Worm (Caenorhabditis elegans): Measurements from ENCODE around the gene B0024.4.
A peak's percentile ranks its signal among the peaks of the same experiment; 100 is the strongest.

B0024.4 gene

DNA sequence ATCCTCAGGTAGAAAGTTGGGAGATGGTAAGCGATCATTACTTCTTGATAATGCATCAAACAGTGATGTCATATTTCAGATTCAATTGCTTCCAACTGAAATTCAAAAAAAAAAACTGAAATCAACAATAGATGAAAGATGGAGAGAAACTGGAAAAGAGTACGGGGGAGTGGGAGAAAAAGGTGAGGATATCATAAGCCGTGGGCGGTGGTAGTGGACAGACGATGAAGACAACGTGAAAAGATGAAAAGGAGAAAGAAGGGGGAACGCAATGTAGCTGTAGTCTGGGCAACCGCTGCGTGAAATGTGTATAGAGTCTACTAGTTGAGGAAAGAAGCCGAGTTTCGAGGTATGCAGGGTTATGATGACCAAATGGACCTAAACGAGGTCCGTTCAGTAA lies 10.1 kb downstream of the B0024.4 start, which contains the start of gene che-12:
Gene che-12, minus strand, starts transcription at position 101 of the 400 bp plus-strand sequence.
- TF ChIP-seq elt-1 (tag; optimal IDR thresholded peaks at IDR 0.05) (no peak), aly-2 (tag; optimal IDR thresholded peaks at IDR 0.05) (no peak), zag-1 (tag; optimal IDR thresholded peaks at IDR 0.05) (no peak)

DNA sequence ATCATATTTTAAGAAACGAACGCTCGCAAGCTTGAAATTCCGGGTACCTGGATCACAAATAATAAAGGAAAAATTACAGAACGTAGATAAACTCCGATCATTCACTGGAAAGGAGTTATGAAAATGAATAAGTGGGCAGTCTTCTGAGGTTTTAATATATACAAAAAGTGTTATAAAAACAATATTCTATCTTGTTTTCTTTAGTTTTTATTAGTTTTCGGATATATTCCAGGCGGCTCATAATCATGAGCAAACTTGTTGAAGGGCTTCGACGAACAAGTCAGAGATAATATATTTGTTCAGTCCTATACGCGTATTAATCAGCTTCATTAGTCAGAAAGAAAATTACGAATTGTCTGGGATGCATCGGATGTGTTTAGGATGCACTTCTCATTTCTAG lies 16.8 kb downstream of the B0024.4 start, which contains the start of gene gcy-6:
Gene gcy-6, minus strand, starts transcription at position 101 of the 400 bp plus-strand sequence.
- no peak for TF ChIP-seq skn-1 (tag; optimal IDR thresholded peaks at IDR 0.05)
- TF ChIP-seq lsy-2 (tag; optimal IDR thresholded peaks at IDR 0.05), result no peak
- no peak for TF ChIP-seq egl-27 (tag; optimal IDR thresholded peaks at IDR 0.05)
- TF ChIP-seq F13H6.1 (tag; optimal IDR thresholded peaks at IDR 0.05), result no peak

DNA sequence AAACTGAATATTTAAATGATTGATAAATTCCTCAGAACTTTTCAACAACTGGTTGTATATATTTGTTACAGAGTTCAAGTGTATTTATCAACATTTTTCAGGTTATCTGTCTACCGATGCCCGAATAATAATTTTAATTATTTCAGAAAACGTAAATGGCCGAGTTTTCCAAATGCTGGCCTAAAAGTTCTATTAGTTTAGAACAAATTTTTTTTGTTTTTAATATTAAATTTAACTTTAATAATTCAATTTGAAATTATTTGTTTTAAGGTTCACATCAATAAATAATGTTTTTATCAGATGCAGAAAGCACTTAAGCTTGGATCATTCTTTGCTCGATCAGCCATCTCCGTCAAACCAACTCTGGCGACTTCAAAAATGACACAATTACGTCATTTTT lies 17.2 kb downstream of the B0024.4 start, which contains the start of gene trx-2:
Gene trx-2, plus strand, starts transcription at position 301 of the 400 bp plus-strand sequence.
- TF ChIP-seq ceh-82 (tag; optimal IDR thresholded peaks at IDR 0.05), result no peak
- TF ChIP-seq lin-13 (GFP tag; optimal IDR thresholded peaks at IDR 0.05), result no peak
- no peak for TF ChIP-seq snpc-4 (tag; optimal IDR thresholded peaks at IDR 0.05)
- TF ChIP-seq nhr-10 (tag; optimal IDR thresholded peaks at IDR 0.05), result no peak
- TF ChIP-seq crh-2 (tag; optimal IDR thresholded peaks at IDR 0.05), result no peak
- no peak for TF ChIP-seq lin-39 (tag; optimal IDR thresholded peaks at IDR 0.05)
- TF ChIP-seq zag-1 (tag; optimal IDR thresholded peaks at IDR 0.05), result no peak
- no peak for TF ChIP-seq nhr-12 (tag; optimal IDR thresholded peaks at IDR 0.05)
- TF ChIP-seq nhr-129 (tag; optimal IDR thresholded peaks at IDR 0.05), result no peak
- no peak for TF ChIP-seq ztf-1 (GFP tag; conservative IDR thresholded peaks at IDR 0.05)
- TF ChIP-seq unc-39 (tag; optimal IDR thresholded peaks at IDR 0.05), result no peak

DNA sequence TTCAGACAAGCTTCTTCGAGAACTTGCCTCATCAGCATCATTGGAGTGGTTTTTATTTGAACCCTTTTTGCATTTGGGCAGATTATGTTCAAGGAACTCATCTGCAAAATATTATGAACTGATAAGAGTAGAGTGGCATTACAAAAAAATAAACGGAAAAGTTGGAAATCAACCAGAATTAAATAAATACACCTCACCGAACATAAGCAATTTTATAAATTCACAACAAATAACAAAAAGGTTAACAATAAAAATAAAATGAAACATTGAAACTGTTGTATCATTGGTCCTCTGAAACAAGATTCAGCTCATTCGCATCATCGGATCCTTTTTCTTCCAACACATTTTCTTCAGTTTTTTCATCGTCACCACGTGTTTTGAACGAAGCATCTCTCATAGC lies 20.1 kb downstream of the B0024.4 start, which contains the start of gene asps-1:
Gene asps-1, minus strand, starts transcription at position 101 of the 400 bp plus-strand sequence.
- no peak for TF ChIP-seq nhr-11 (tag; optimal IDR thresholded peaks at IDR 0.05)
- TF ChIP-seq zag-1 (tag; optimal IDR thresholded peaks at IDR 0.05), result no peak
- no peak for TF ChIP-seq ceh-16 (tag; optimal IDR thresholded peaks at IDR 0.05)
- TF ChIP-seq ZK546.5 (tag; optimal IDR thresholded peaks at IDR 0.05), result no peak
- no peak for TF ChIP-seq nhr-129 (tag; optimal IDR thresholded peaks at IDR 0.05)
- TF ChIP-seq egl-27 (tag; optimal IDR thresholded peaks at IDR 0.05), result no peak
- no peak for TF ChIP-seq mbf-1 (tag; optimal IDR thresholded peaks at IDR 0.05)
- TF ChIP-seq lin-13 (GFP tag; optimal IDR thresholded peaks at IDR 0.05), result no peak
- TF ChIP-seq F13H6.1 (tag; optimal IDR thresholded peaks at IDR 0.05), result no peak

DNA sequence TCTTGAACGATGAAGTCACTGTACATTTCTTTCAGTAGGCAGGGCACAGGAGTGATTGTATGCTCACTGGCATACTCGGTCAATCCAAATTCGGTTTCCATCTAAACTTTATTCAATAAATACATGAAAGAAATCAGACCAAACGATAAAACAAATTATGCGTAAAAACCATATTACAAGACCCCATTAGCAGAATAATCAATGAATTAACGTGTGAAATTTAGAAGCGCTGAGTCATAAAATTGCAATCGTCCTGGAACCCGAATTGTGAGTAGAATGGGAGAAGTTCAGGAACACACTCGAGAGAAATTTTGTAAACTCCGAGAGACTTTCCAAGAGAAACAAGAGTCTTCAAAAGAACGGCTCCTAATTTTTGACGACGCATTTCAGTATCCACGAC lies 22.2 kb downstream of the B0024.4 start, which contains the start of gene B0024.11:
Gene B0024.11, minus strand, starts transcription at position 101 of the 400 bp plus-strand sequence.
- no peak for TF ChIP-seq sma-3 (GFP tag; optimal IDR thresholded peaks at IDR 0.05)
- TF ChIP-seq ama-1 (optimal IDR thresholded peaks at IDR 0.05), result no peak
- TF ChIP-seq alr-1 (tag; optimal IDR thresholded peaks at IDR 0.05), result no peak
- TF ChIP-seq unc-39 (tag; optimal IDR thresholded peaks at IDR 0.05), result no peak
- TF ChIP-seq nhr-237 (tag; optimal IDR thresholded peaks at IDR 0.05), result no peak

DNA sequence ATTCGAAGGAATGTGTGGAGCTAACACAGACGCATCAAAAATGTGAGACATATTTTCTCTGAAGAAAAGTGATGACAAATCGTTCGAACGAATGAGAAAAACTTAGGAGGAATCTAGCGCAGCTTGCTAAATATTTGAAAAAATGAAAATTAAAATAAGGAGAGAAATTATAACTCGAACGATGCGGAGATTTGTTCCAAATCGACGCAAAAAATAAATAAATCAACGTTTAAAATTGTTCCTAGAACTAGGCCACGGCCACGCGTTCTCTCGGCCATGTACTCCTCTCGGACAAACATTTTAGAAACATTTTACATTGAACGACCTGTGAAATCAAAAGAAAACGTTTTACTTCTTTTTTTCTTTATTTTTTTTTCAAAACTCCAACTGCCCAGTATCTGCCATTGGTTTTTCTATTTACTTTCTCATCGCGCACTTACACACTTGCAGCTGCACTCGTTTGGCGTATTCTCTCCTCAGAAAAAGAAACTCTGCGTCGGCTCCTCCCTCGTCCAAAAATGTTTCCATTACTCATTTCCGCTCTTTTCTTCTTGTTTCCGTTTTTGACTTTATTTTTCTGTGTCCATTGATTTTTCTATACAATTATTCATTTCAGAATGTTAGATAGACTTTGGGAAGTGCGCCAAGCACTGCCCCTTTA lies 23.0 kb downstream of the B0024.4 start, which contains the start of the genes gna-1 and B0024.13:
Gene gna-1, minus strand, starts transcription at position 51 of the 661 bp plus-strand sequence.
Gene B0024.13, plus strand, starts transcription at position 611 of the 661 bp plus-strand sequence.
- TF ChIP-seq unc-55 (GFP tag; optimal IDR thresholded peaks at IDR 0.05), result no peak
- peak; percentile 53 for TF ChIP-seq snpc-4 (tag; optimal IDR thresholded peaks at IDR 0.05)
- no peak for TF ChIP-seq nhr-11 (tag; optimal IDR thresholded peaks at IDR 0.05)
- TF ChIP-seq ceh-16 (tag; optimal IDR thresholded peaks at IDR 0.05), result no peak
- no peak for TF ChIP-seq mbf-1 (tag; optimal IDR thresholded peaks at IDR 0.05)
- TF ChIP-seq unc-62 (GFP tag; optimal IDR thresholded peaks at IDR 0.05), result no peak
- no peak for TF ChIP-seq elt-1 (tag; optimal IDR thresholded peaks at IDR 0.05)
- TF ChIP-seq mdl-1 (tag; optimal IDR thresholded peaks at IDR 0.05), result no peak
- no peak for TF ChIP-seq nhr-21 (tag; optimal IDR thresholded peaks at IDR 0.05)
- TF ChIP-seq blmp-1 (tag; optimal IDR thresholded peaks at IDR 0.05; ENCODE audit: insufficient read depth), result no peak
- no peak for TF ChIP-seq ceh-82 (tag; optimal IDR thresholded peaks at IDR 0.05)
- peak; percentile 69 for TF ChIP-seq C34F6.9 (tag; optimal IDR thresholded peaks at IDR 0.05)
- no peak for TF ChIP-seq egl-27 (tag; optimal IDR thresholded peaks at IDR 0.05)
- no peak for TF ChIP-seq alr-1 (tag; optimal IDR thresholded peaks at IDR 0.05)
- no peak for TF ChIP-seq nhr-10 (tag; optimal IDR thresholded peaks at IDR 0.05)
- no peak for TF ChIP-seq nhr-25 (tag; optimal IDR thresholded peaks at IDR 0.05)
- no peak for TF ChIP-seq lin-13 (GFP tag; optimal IDR thresholded peaks at IDR 0.05)
- peak; percentile 25 for TF ChIP-seq nhr-129 (tag; optimal IDR thresholded peaks at IDR 0.05)
- no peak for TF ChIP-seq nhr-237 (tag; optimal IDR thresholded peaks at IDR 0.05)
- TF ChIP-seq nhr-77 (tag; optimal IDR thresholded peaks at IDR 0.05), result no peak
- TF ChIP-seq ZK546.5 (tag; optimal IDR thresholded peaks at IDR 0.05), result no peak
- no peak for TF ChIP-seq ama-1 (optimal IDR thresholded peaks at IDR 0.05)
- TF ChIP-seq ztf-11 (tag; optimal IDR thresholded peaks at IDR 0.05), result no peak
- no peak for TF ChIP-seq lin-11 (tag; optimal IDR thresholded peaks at IDR 0.05)
- peak; percentile 76 for TF ChIP-seq sma-3 (GFP tag; optimal IDR thresholded peaks at IDR 0.05)
- TF ChIP-seq ztf-1 (GFP tag; conservative IDR thresholded peaks at IDR 0.05), result no peak
- TF ChIP-seq gmeb-1 (tag; optimal IDR thresholded peaks at IDR 0.05), result no peak
- no peak for TF ChIP-seq peb-1 (tag; optimal IDR thresholded peaks at IDR 0.05)
- TF ChIP-seq unc-39 (tag; optimal IDR thresholded peaks at IDR 0.05), result no peak
- TF ChIP-seq zag-1 (tag; optimal IDR thresholded peaks at IDR 0.05), result no peak
- TF ChIP-seq crh-2 (tag; optimal IDR thresholded peaks at IDR 0.05), result peak; percentile 66
- TF ChIP-seq F13H6.1 (tag; optimal IDR thresholded peaks at IDR 0.05), result peak; percentile 52
- no peak for TF ChIP-seq sem-4 (tag; optimal IDR thresholded peaks at IDR 0.05)
- TF ChIP-seq aly-2 (tag; optimal IDR thresholded peaks at IDR 0.05), result no peak
- no peak for TF ChIP-seq mab-5 (tag; optimal IDR thresholded peaks at IDR 0.05)

Data from whole organism, L2 larva.